Fruit fly (Drosophila melanogaster) whole organism, embryonic: Measurements from ENCODE around the gene CG31548.
A peak's percentile ranks its signal among the peaks of the same experiment; 100 is the strongest.

Experiments used
- Adf1 ChIP-seq: fragments of 200-800 bp; sonication (Bioruptor generic); IDR thresholded peaks from 2 replicates; pipeline ENCODE4 v1.3.6; 2022; ENCODE audit warnings: missing biosample characterization, missing genetic modification characterization
- Aef1 ChIP-seq: fragments of 200-800 bp; sonication (Bioruptor generic); IDR thresholded peaks from 3 replicates; pipeline ENCODE4 v1.3.6; 2022; ENCODE audit warnings: missing biosample characterization, missing genetic modification characterization
- B-H2 ChIP-seq: fragments of 200-800 bp; sonication (Bioruptor generic); optimal IDR thresholded peaks from 2 replicates; lab custom pipeline; 2018; ENCODE audit warnings: missing biosample characterization, mild to moderate bottlenecking, missing genetic modification characterization
- Bdp1 ChIP-seq: fragments of 200-800 bp; sonication (Bioruptor generic); optimal IDR thresholded peaks from 3 replicates; lab custom pipeline; 2016; ENCODE audit warnings: missing biosample characterization, missing genetic modification characterization
- CG10147 ChIP-seq: fragments of 200-800 bp; sonication (Bioruptor generic); optimal IDR thresholded peaks from 2 replicates; lab custom pipeline; 2019; ENCODE audit warnings: missing biosample characterization, mild to moderate bottlenecking, missing genetic modification characterization, moderate library complexity
- CG10209 ChIP-seq: fragments of 200-800 bp; sonication (Bioruptor generic); optimal IDR thresholded peaks from 3 replicates; lab custom pipeline; 2017; ENCODE audit warnings: missing biosample characterization, mild to moderate bottlenecking, missing genetic modification characterization, missing genetic modification reagents
- CG1024 ChIP-seq: fragments of 200-800 bp; sonication (Bioruptor generic); IDR thresholded peaks from 2 replicates; pipeline ENCODE4 v1.3.6; 2022; ENCODE audit warnings: missing biosample characterization, missing genetic modification characterization
- CG10274 ChIP-seq: fragments of 200-800 bp; sonication (Bioruptor generic); optimal IDR thresholded peaks from 3 replicates; lab custom pipeline; 2017; ENCODE audit warnings: missing biosample characterization, mild to moderate bottlenecking, missing genetic modification characterization
- CG10959 ChIP-seq: fragments of 200-800 bp; sonication (Bioruptor generic); IDR thresholded peaks from 2 replicates; pipeline ENCODE4 v1.3.6; 2022; ENCODE audit warnings: missing biosample characterization, missing genetic modification characterization
- CG11093 ChIP-seq: fragments of 200-800 bp; sonication (Bioruptor generic); IDR thresholded peaks from 3 replicates; pipeline ENCODE4 v1.3.6; 2022; ENCODE audit warnings: missing biosample characterization, missing genetic modification characterization
- CG12942 ChIP-seq: fragments of 200-800 bp; sonication (Bioruptor generic); optimal IDR thresholded peaks from 3 replicates; lab custom pipeline; 2016; ENCODE audit warnings: missing biosample characterization, missing genetic modification characterization
- CG13123 ChIP-seq: fragments of 200-800 bp; sonication (Bioruptor generic); optimal IDR thresholded peaks from 2 replicates; lab custom pipeline; 2016; ENCODE audit warnings: missing biosample characterization, missing genetic modification characterization
- CG17361 ChIP-seq: fragments of 200-800 bp; sonication (Bioruptor generic); IDR thresholded peaks from 3 replicates; pipeline ENCODE4 v1.3.6; 2022; ENCODE audit warnings: missing biosample characterization, missing genetic modification characterization
- CG2202 ChIP-seq: fragments of 200-800 bp; sonication (Bioruptor generic); optimal IDR thresholded peaks from 2 replicates; lab custom pipeline; 2018; ENCODE audit warnings: missing biosample characterization, mild to moderate bottlenecking, missing genetic modification characterization
- CG31388 ChIP-seq: fragments of 200-800 bp; sonication (Bioruptor generic); optimal IDR thresholded peaks from 2 replicates; lab custom pipeline; 2016; ENCODE audit warnings: missing biosample characterization, missing genetic modification characterization
- CG34422 ChIP-seq: fragments of 200-800 bp; sonication (Bioruptor generic); IDR thresholded peaks from 3 replicates; pipeline ENCODE4 v1.3.6; 2022; ENCODE audit warnings: missing biosample characterization, missing genetic modification characterization
- CG43689 ChIP-seq: fragments of 200-800 bp; sonication (Bioruptor generic); IDR thresholded peaks from 2 replicates; pipeline ENCODE4 v1.3.6; 2022; ENCODE audit warnings: missing biosample characterization, missing genetic modification characterization
- CG4820 ChIP-seq: fragments of 200-800 bp; sonication (Bioruptor generic); optimal IDR thresholded peaks from 3 replicates; lab custom pipeline; 2016; ENCODE audit warnings: missing biosample characterization, missing genetic modification characterization
- CG6765 ChIP-seq: fragments of 200-800 bp; sonication (Bioruptor generic); optimal IDR thresholded peaks from 3 replicates; lab custom pipeline; 2017; ENCODE audit warnings: missing biosample characterization, mild to moderate bottlenecking, missing genetic modification characterization
- CG6813 ChIP-seq: fragments of 200-800 bp; sonication (Bioruptor generic); optimal IDR thresholded peaks from 2 replicates; lab custom pipeline; 2017; ENCODE audit warnings: missing biosample characterization, missing genetic modification characterization, mild to moderate bottlenecking, moderate library complexity, missing genetic modification reagents
- CG7928 ChIP-seq: fragments of 200-800 bp; sonication (Bioruptor generic); optimal IDR thresholded peaks from 2 replicates; lab custom pipeline; 2017; ENCODE audit warnings: missing biosample characterization, mild to moderate bottlenecking, missing genetic modification characterization
- CG9817 ChIP-seq: fragments of 200-800 bp; sonication (Bioruptor generic); optimal IDR thresholded peaks from 2 replicates; lab custom pipeline; 2018; ENCODE audit warnings: missing biosample characterization, mild to moderate bottlenecking, missing genetic modification characterization, moderate library complexity
- CG9932 ChIP-seq: fragments of 200-800 bp; sonication (Bioruptor generic); IDR thresholded peaks from 2 replicates; pipeline ENCODE4 v1.3.6; 2022; ENCODE audit warnings: missing biosample characterization, missing genetic modification characterization
- D19A ChIP-seq: fragments of 200-800 bp; optimal IDR thresholded peaks from 3 replicates; lab custom pipeline; 2019; ENCODE audit warnings: missing biosample characterization, mild to moderate bottlenecking, missing genetic modification characterization, moderate library complexity
- Dfd ChIP-seq, 2 experiments: fragments of >200 bp; optimal IDR thresholded peaks; 2 replicates each; lab custom pipeline; 2017; ENCODE audit warnings: missing biosample characterization in 2 of 2, missing genetic modification characterization in 2 of 2
- GATAe ChIP-seq: fragments of 200-800 bp; sonication (Bioruptor generic); conservative IDR thresholded peaks from 2 replicates; pipeline ENCODE4 v1.3.6; 2022; ENCODE audit warnings: missing biosample characterization, missing genetic modification characterization
- H15 ChIP-seq: fragments of 200-800 bp; sonication (Bioruptor generic); IDR thresholded peaks from 3 replicates; pipeline ENCODE4 v1.3.6; 2022; ENCODE audit warnings: missing biosample characterization, missing genetic modification characterization
- HLH3B ChIP-seq: fragments of 200-800 bp; sonication (Bioruptor generic); IDR thresholded peaks from 2 replicates; pipeline ENCODE4 v1.3.6; 2022; ENCODE audit warnings: missing biosample characterization, missing genetic modification characterization
- Hey ChIP-seq: fragments of 200-800 bp; sonication (Bioruptor generic); optimal IDR thresholded peaks from 3 replicates; lab custom pipeline; 2018; ENCODE audit warnings: missing biosample characterization, mild to moderate bottlenecking, missing genetic modification characterization
- Hr51 ChIP-seq, 2 experiments: fragments of 200-800 bp; sonication (Bioruptor generic); optimal IDR thresholded peaks; 2 replicates in 1 of 2; 3 replicates in 1 of 2; lab custom pipeline; 2016 to 2018; ENCODE audit warnings: missing biosample characterization in 2 of 2, missing genetic modification characterization in 2 of 2, mild to moderate bottlenecking in 1 of 2, moderate library complexity in 1 of 2
- Opbp ChIP-seq: fragments of 200-800 bp; sonication (Bioruptor generic); IDR thresholded peaks from 3 replicates; pipeline ENCODE4 v1.3.6; 2022; ENCODE audit warnings: missing biosample characterization, missing genetic modification characterization; ENCODE audit not compliant: partially characterized antibody
- Optix ChIP-seq: fragments of 200-800 bp; sonication (Bioruptor generic); IDR thresholded peaks from 3 replicates; pipeline ENCODE4 v1.3.6; 2022; ENCODE audit warnings: missing biosample characterization, missing genetic modification characterization
- Ravus ChIP-seq: fragments of 200-800 bp; sonication (Bioruptor generic); IDR thresholded peaks from 2 replicates; pipeline ENCODE4 v1.3.6; 2022; ENCODE audit warnings: missing biosample characterization, missing genetic modification characterization
- Scr ChIP-seq: fragments of 200-800 bp; sonication (Bioruptor generic); IDR thresholded peaks from 2 replicates; pipeline ENCODE4 v1.3.6; 2022; ENCODE audit warnings: missing biosample characterization, missing genetic modification characterization; ENCODE audit not compliant: partially characterized antibody
- Sox100B ChIP-seq: fragments of 200-800 bp; sonication (Bioruptor generic); optimal IDR thresholded peaks from 3 replicates; lab custom pipeline; 2018; ENCODE audit warnings: missing biosample characterization, mild to moderate bottlenecking, missing genetic modification characterization
- ab ChIP-seq: fragments of 200-800 bp; sonication (Bioruptor generic); optimal IDR thresholded peaks from 2 replicates; lab custom pipeline; 2016; ENCODE audit warnings: missing biosample characterization, missing genetic modification characterization
- ac ChIP-seq: fragments of 200-800 bp; sonication (Bioruptor generic); optimal IDR thresholded peaks from 3 replicates; lab custom pipeline; 2017; ENCODE audit warnings: missing biosample characterization, mild to moderate bottlenecking, missing genetic modification characterization
- ash1 ChIP-seq: fragments of 200-800 bp; sonication (Bioruptor generic); optimal IDR thresholded peaks from 2 replicates; lab custom pipeline; 2018; ENCODE audit warnings: missing biosample characterization, mild to moderate bottlenecking, missing genetic modification characterization
- cg ChIP-seq: fragments of 200-800 bp; sonication (Bioruptor generic); optimal IDR thresholded peaks from 3 replicates; lab custom pipeline; 2019; ENCODE audit warnings: missing biosample characterization, mild to moderate bottlenecking, missing genetic modification characterization, moderate library complexity
- chn ChIP-seq: fragments of 200-800 bp; sonication (Bioruptor generic); optimal IDR thresholded peaks from 2 replicates; lab custom pipeline; 2016; ENCODE audit warnings: missing biosample characterization, missing genetic modification characterization
- dati ChIP-seq: fragments of 200-800 bp; sonication (Bioruptor generic); IDR thresholded peaks from 2 replicates; pipeline ENCODE4 v1.3.6; 2022; ENCODE audit warnings: missing biosample characterization, missing genetic modification characterization
- emc ChIP-seq: fragments of 200-800 bp; sonication (Bioruptor generic); optimal IDR thresholded peaks from 2 replicates; lab custom pipeline; 2016; ENCODE audit warnings: missing biosample characterization, missing genetic modification characterization
- fu2 ChIP-seq: fragments of 200-800 bp; sonication (Bioruptor generic); optimal IDR thresholded peaks from 2 replicates; lab custom pipeline; 2016; ENCODE audit warnings: missing biosample characterization, missing genetic modification characterization
- gfzf ChIP-seq: fragments of 200-800 bp; sonication (Bioruptor generic); optimal IDR thresholded peaks from 2 replicates; lab custom pipeline; 2016; ENCODE audit warnings: missing biosample characterization, mild to moderate bottlenecking, missing genetic modification characterization, moderate library complexity
- jumu ChIP-seq: fragments of 200-800 bp; sonication (Bioruptor generic); optimal IDR thresholded peaks from 3 replicates; lab custom pipeline; 2016; ENCODE audit warnings: missing biosample characterization, missing genetic modification characterization
- mld ChIP-seq: fragments of 200-800 bp; sonication (Bioruptor generic); IDR thresholded peaks from 3 replicates; pipeline ENCODE4 v1.3.6; 2022; ENCODE audit warnings: missing biosample characterization, missing genetic modification characterization; ENCODE audit not compliant: partially characterized antibody
- sob ChIP-seq: fragments of 200-800 bp; sonication (Bioruptor generic); IDR thresholded peaks from 2 replicates; pipeline ENCODE4 v1.3.6; 2022; ENCODE audit warnings: missing biosample characterization, missing genetic modification characterization
- tll ChIP-seq, 2 experiments: fragments of 200-800 bp in 1 of 2; fragments of >200 bp in 1 of 2; sonication (Bioruptor generic) in 1 of 2; optimal IDR thresholded peaks; 2 replicates each; lab custom pipeline; 2017 to 2019; ENCODE audit warnings: missing biosample characterization in 2 of 2, missing genetic modification characterization in 2 of 2, mild to moderate bottlenecking in 1 of 2, moderate library complexity in 1 of 2
- tx ChIP-seq: fragments of 200-800 bp; sonication (Bioruptor generic); optimal IDR thresholded peaks from 2 replicates; lab custom pipeline; 2016; ENCODE audit warnings: missing biosample characterization, missing genetic modification characterization
- vvl ChIP-seq: fragments of 200-800 bp; sonication (Bioruptor generic); IDR thresholded peaks from 2 replicates; pipeline ENCODE4 v1.3.6; 2022; ENCODE audit warnings: missing biosample characterization, missing genetic modification characterization

Gene CG31548

DNA sequence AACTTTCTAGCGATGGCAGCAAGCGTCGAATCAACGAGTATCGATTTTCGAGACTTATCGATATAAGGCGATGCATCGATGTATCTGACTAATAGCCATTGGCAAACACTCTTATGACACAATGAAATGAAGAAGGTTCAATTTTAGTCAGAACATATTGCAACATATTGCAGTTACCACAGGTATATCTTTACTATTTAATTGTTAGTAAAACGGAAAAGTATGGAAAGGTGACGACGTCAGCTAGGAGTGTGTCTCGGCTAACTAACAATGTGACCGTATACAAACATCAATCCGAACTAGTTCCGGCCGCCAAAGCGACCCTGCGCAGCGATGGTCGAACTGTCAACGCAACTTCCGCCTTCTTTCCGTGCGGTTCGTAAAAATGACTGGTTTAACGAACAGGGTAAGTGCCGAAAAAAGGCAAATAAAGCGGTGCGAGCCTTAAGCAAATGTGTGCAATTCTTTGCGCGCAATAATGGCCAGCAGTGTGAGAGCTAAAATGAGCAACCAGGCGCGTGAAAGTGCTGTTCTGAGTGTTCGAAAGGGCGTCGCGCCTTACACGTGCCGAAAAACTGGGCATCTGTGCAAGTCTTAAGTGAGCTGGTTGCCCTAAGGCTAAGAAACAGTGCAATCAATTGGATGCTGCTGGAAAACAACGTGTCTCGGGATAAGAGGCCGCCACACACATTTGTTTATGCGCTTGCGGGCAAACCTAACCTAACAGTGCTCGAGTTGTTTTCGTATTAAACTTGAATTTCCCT, 12.4 kb downstream of the CG31548 start, which contains the start of the genes Dph4, Spec2 and RpL13A (continued):
- no peak for TF ChIP-seq dati (GFP tag; lab: Robert Waterston, UW)
- TF ChIP-seq Optix (GFP tag; lab: Robert Waterston, UW): no peak
- no peak for TF ChIP-seq Ravus
- peak; percentile 85 for TF ChIP-seq CG13123 (GFP tag; lab: Kevin White, UChicago)
- TF ChIP-seq vvl: no peak
- TF ChIP-seq cg: no peak
- peak; percentile 81 to 86 for TF ChIP-seq Hr51 (GFP tag; optimal IDR thresholded peaks at IDR 0.05; lab: Kevin White, UChicago)
- peak; percentile 98 for TF ChIP-seq ash1 (GFP tag; lab: Kevin White, UChicago)
- TF ChIP-seq Bdp1 (GFP tag; lab: Kevin White, UChicago): peak; percentile 88
- no peak for TF ChIP-seq CG31388 (GFP tag; lab: Kevin White, UChicago)
- peak; percentile 90 for TF ChIP-seq CG9817 (tag; lab: Kevin White, UChicago)
- TF ChIP-seq CG11093 (GFP tag; lab: Robert Waterston, UW): peak; percentile 43; the same call in 1 of the 3 replicates
- TF ChIP-seq Scr (GFP tag; lab: Robert Waterston, UW): no peak
- no peak for TF ChIP-seq CG9932 (GFP tag; lab: Robert Waterston, UW)
- peak; percentile 94 for TF ChIP-seq CG10209
- peak; percentile 52 for TF ChIP-seq tx
- TF ChIP-seq CG10274: peak; percentile 87
- peak; percentile 86 for TF ChIP-seq chn (GFP tag; lab: Kevin White, UChicago)
- no peak for TF ChIP-seq CG17361 (GFP tag; lab: Robert Waterston, UW)
- TF ChIP-seq CG43689 (GFP tag; lab: Robert Waterston, UW): no peak
- no peak for TF ChIP-seq Aef1 (GFP tag; lab: Robert Waterston, UW)
- TF ChIP-seq Adf1 (GFP tag; lab: Robert Waterston, UW): no peak
- TF ChIP-seq Dfd (GFP tag; optimal IDR thresholded peaks at IDR 0.05; lab: Kevin White, UChicago): no peak
- no peak for TF ChIP-seq HLH3B
- peak; percentile 72 for TF ChIP-seq gfzf (GFP tag; lab: Kevin White, UChicago)
- peak; percentile 32 to 61 for TF ChIP-seq tll (GFP tag; optimal IDR thresholded peaks at IDR 0.05; lab: Kevin White, UChicago)
- TF ChIP-seq Hey: peak; percentile 93
- TF ChIP-seq CG6813 (GFP tag; lab: Kevin White, UChicago): peak; percentile 95
- TF ChIP-seq B-H2 (GFP tag; lab: Kevin White, UChicago): peak; percentile 97
- TF ChIP-seq CG10959: no peak
- TF ChIP-seq sob (GFP tag; lab: Robert Waterston, UW): no peak
- TF ChIP-seq CG10147 (GFP tag; lab: Kevin White, UChicago): peak; percentile 87
- peak; percentile 80 for TF ChIP-seq CG12942 (GFP tag; lab: Kevin White, UChicago)
- no peak for TF ChIP-seq Opbp (GFP tag; lab: Robert Waterston, UW)
- peak; percentile 76 for TF ChIP-seq CG7928
- TF ChIP-seq ab (GFP tag; lab: Kevin White, UChicago): peak; percentile 16
- no peak for TF ChIP-seq H15 (GFP tag; lab: Robert Waterston, UW)
- TF ChIP-seq mld (GFP tag; lab: Robert Waterston, UW): no peak
- TF ChIP-seq ac (GFP tag; lab: Kevin White, UChicago): peak; percentile 90
- TF ChIP-seq CG4820 (GFP tag; lab: Kevin White, UChicago): peak; percentile 75
- TF ChIP-seq GATAe: no peak
- peak; percentile 88 for TF ChIP-seq fu2 (GFP tag; lab: Kevin White, UChicago)
- TF ChIP-seq CG1024 (GFP tag; lab: Robert Waterston, UW): no peak
- peak; percentile 90 for TF ChIP-seq Sox100B (GFP tag; lab: Kevin White, UChicago)
- no peak for TF ChIP-seq CG34422
- peak; percentile 97 for TF ChIP-seq CG6765
- peak; percentile 61 for TF ChIP-seq D19A
- TF ChIP-seq emc: peak; percentile 93
- peak; percentile 81 for TF ChIP-seq jumu
- peak; percentile 83 for TF ChIP-seq CG2202 (tag; lab: Kevin White, UChicago)
